Fruit fly (Drosophila melanogaster): Measurements from ENCODE around the gene CG12078.

CG12078 gene

DNA sequence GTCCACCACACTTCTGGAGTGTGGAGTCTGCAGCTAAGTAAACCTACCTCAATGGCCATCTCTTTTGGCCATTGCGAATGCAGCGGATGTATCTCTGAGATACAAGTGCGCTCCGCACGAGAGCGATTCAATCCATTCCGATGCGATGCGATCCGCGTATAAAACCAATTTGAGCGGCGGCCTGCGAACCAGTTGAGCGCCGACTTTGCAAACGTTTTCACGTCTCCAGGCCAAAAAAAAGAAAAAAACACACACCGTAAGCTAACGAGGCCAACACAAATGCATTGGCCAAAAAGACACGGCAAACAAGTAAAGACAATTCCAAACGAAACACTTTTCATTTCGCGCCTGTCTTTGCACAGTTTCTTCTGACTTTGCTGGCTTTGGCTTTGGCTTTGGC lies 13.6 kb upstream of the CG12078 start, which contains the start of gene ckd:
Gene ckd, plus strand, starts transcription at position 189 of the 400 bp plus-strand sequence.
- peak; percentile 38 for TF ChIP-seq Pif1B (GFP tag; optimal IDR thresholded peaks at IDR 0.05)
- TF ChIP-seq CG8159 (tag; optimal IDR thresholded peaks at IDR 0.05), result no peak
- peak; percentile 56 for TF ChIP-seq CG13204 (GFP tag; optimal IDR thresholded peaks at IDR 0.05)
- no peak for TF ChIP-seq CG15710 (tag; optimal IDR thresholded peaks at IDR 0.05)
- TF ChIP-seq EcR (GFP tag; optimal IDR thresholded peaks at IDR 0.05), result peak; percentile 29
- TF ChIP-seq CG9948 (tag; optimal IDR thresholded peaks at IDR 0.05), result no peak
- TF ChIP-seq CG8301 (tag; optimal IDR thresholded peaks at IDR 0.05), result no peak
- TF ChIP-seq CG4496 (GFP tag; IDR thresholded peaks at IDR 0.05), result 0 out of 3 replicates have a peak, but pooled peaks have one; percentile 9
- peak; percentile 33; the same call in 1 of the 2 replicates for TF ChIP-seq Ets98B (GFP tag; IDR thresholded peaks at IDR 0.05)
- TF ChIP-seq Pif1A (GFP tag; optimal IDR thresholded peaks at IDR 0.05), result no peak

DNA sequence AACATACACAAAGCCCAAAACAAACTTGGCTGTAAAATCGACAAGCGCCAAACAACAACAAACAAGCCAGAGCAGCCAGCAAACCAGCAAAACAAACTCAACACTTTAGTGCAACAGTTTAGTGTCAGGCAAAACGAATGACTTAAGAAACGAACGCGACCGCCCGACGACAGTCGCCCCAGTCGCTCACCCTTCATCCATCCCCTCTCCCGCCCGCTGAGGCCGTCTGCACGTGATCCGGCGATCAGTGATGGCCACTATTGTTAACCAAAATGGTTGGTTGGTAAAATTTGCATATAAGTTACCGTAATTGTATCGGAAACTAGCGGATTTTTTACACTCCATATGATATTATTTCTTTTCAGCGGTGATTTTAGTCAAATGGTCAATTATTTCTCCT lies 9.5 kb upstream of the CG12078 start:
- TF ChIP-seq Ets98B (GFP tag; IDR thresholded peaks at IDR 0.05) (peak; percentile 12; the same call in 1 of the 2 replicates), rn (GFP tag; IDR thresholded peaks at IDR 0.05) (no peak), CG13204 (GFP tag; optimal IDR thresholded peaks at IDR 0.05) (peak; percentile 68)

DNA sequence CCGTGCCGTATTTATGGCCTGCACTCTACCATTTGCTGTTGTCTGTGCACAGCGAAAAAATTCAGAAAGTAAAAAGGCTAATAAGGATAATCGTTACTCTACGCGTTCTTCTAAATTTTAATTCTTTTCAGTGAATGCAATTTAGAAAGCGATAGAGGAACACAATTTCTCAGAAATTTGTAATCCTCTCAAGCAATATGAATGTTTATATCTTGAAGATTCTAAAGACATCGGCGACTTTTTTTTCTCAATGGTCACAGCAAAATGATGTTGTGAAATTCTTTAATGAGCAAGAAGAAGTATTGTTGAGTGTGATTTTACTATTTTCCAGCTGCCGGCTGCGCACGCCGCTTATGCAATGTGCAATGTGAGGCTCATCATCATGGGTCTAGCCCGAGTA lies 8.8 kb upstream of the CG12078 start:
- TF ChIP-seq gl (tag; optimal IDR thresholded peaks at IDR 0.05), result no peak
- no peak for TF ChIP-seq EcR (GFP tag; optimal IDR thresholded peaks at IDR 0.05)
- TF ChIP-seq rn (GFP tag; IDR thresholded peaks at IDR 0.05), result no peak
- TF ChIP-seq CG17806 (tag; optimal IDR thresholded peaks at IDR 0.05), result peak; percentile 5
- TF ChIP-seq CG8159 (tag; optimal IDR thresholded peaks at IDR 0.05), result no peak
- TF ChIP-seq CG12605 (GFP tag; IDR thresholded peaks at IDR 0.05), result no peak
- TF ChIP-seq fd96Ca (GFP tag; IDR thresholded peaks at IDR 0.05), result no peak
- peak; percentile 7 for TF ChIP-seq CG8301 (tag; optimal IDR thresholded peaks at IDR 0.05)
- no peak for TF ChIP-seq CG13204 (GFP tag; optimal IDR thresholded peaks at IDR 0.05)
- no peak for TF ChIP-seq Snoo (tag; optimal IDR thresholded peaks at IDR 0.05)
- TF ChIP-seq CG9948 (tag; optimal IDR thresholded peaks at IDR 0.05), result peak; percentile 11
- TF ChIP-seq CG15710 (tag; optimal IDR thresholded peaks at IDR 0.05), result peak; percentile 13
- TF ChIP-seq CG14655 (GFP tag; optimal IDR thresholded peaks at IDR 0.05), result peak; percentile 27
- peak; percentile 37 for TF ChIP-seq Pif1A (GFP tag; optimal IDR thresholded peaks at IDR 0.05)
- TF ChIP-seq Ets98B (GFP tag; IDR thresholded peaks at IDR 0.05), result peak; percentile 16; the same call in 1 of the 2 replicates
- no peak for TF ChIP-seq D1 (tag; optimal IDR thresholded peaks at IDR 0.05)
- TF ChIP-seq CG34367 (tag; optimal IDR thresholded peaks at IDR 0.05), result no peak
- no peak for TF ChIP-seq Pif1B (GFP tag; optimal IDR thresholded peaks at IDR 0.05)
- no peak for TF ChIP-seq CG10348 (GFP tag; IDR thresholded peaks at IDR 0.05)
- no peak for TF ChIP-seq CG4496 (GFP tag; IDR thresholded peaks at IDR 0.05)
- peak; percentile 32; the same call in 1 of the 2 replicates for TF ChIP-seq CG32121 (GFP tag; IDR thresholded peaks at IDR 0.05)

DNA sequence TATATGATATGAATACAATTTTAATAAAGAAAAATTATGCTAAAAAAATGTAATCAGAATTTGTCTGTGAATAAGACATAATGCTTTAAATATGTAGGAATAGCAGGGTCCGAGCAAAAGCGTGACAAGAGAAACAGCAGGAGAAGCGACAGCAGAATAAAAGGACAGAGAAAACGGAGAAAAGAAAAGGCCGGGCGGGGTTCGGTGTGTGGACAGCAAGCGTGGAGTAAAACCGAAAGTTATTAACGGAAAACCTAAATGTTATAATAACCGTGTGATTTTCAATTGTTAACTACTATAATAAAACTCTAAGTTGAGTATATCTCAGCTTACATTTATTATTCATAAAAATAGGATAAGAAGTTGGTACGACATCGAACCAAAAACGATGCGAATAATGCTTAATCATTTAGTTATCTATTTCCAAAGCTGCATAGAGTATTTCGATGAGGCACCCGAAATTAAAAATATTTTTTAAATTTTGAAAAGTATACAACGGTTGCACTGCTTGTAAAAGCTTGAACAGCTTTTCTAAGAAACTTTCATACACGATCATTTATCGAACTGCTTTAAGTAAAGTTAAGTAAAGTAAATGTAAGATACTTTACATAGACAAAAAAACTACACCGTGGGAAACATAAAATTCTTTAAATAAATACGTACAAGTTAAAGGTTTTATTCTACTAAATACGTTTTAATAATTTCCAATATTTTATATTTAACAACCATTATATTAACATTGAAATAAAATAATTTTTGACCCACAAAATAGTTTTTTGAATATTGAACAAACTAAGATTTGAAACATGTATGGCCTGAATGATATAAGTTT lies 7.8 kb upstream of the CG12078 start:
- TF ChIP-seq CG9948 (tag; optimal IDR thresholded peaks at IDR 0.05) (peak; percentile 0), CG8301 (tag; optimal IDR thresholded peaks at IDR 0.05) (peak; percentile 9), gl (tag; optimal IDR thresholded peaks at IDR 0.05) (no peak), CG8159 (tag; optimal IDR thresholded peaks at IDR 0.05) (no peak), CG32121 (GFP tag; IDR thresholded peaks at IDR 0.05) (0 out of 2 replicates have a peak, but pooled peaks have one; percentile 10), CG14655 (GFP tag; optimal IDR thresholded peaks at IDR 0.05) (no peak), CG12605 (GFP tag; IDR thresholded peaks at IDR 0.05) (0 out of 2 replicates have a peak, but pooled peaks have one; percentile 20)

DNA sequence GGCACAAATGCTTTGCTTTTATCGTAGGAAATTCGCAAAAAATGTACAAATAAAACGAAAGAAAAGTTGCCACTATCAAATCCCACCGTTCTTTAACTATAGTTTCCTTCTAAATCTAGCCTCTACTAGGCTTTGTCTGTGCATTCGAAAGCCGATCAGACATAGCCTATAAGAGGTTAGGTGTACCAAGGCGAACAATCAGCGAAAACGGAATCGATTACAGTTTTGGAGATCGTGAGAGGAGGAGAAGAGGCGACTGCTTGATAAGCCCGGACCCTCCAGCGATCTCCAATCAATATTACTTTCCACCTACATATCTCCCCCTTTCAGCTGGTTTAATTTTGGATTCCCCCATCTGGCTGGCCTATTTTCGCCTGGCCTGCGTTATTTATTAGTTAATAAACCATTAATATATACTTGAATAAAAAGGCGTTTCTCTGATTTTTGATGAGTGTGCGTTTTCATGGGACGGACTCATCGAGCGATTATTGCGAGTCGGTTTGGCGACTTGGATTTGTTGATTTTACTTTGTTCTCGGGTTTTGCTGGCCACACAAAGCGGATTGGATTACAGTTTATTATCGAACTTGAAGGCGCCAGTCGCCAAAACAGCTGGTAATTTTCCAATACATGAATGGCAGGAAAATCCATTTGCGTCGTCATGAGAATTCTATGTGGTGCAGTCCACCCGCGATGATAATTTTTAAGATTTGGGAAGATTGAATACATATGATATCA lies 7.0 kb upstream of the CG12078 start:
- TF ChIP-seq CG10348 (GFP tag; IDR thresholded peaks at IDR 0.05) (no peak), CG9948 (tag; optimal IDR thresholded peaks at IDR 0.05) (no peak)

DNA sequence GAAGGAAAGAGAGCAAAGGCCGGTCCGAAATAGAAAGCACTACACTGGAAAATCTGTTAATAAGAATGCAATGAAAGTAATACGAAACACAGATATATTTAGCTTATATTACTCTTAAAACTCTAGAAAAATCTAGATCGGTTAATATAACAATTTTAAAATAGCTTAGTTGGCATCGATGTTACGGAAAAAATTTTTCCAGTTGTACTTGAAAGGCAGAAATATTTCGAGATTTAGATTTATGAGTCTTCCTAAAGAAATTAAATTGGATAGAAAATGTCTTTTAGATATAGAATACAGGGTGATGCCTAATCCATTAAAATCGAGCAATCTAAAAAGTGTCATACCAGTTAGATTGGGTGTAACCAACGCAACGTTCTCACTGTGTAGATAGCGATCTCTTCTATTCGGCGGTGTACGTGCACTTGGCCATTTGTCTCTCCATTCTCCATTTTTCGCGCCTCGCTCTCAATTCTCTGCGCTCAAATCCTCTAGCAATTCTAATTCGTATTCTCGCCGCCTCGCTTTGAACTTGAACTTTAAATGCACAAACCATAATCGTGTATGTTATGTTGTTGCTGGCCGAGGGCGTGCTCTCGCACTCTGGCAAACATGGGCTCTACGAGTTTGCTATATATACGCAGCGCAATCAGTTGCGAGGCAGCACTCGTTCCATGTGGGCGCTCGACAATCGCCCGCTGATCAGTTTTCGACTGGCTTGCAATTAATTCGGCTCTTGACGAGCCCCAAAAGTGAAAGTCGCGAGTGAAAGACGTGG lies 6.1 kb upstream of the CG12078 start:
- TF ChIP-seq D1 (tag; optimal IDR thresholded peaks at IDR 0.05) (peak; percentile 52), CG9948 (tag; optimal IDR thresholded peaks at IDR 0.05) (peak; percentile 85), CG8301 (tag; optimal IDR thresholded peaks at IDR 0.05) (peak; percentile 96), CG8159 (tag; optimal IDR thresholded peaks at IDR 0.05) (peak; percentile 63), fd96Ca (GFP tag; IDR thresholded peaks at IDR 0.05) (peak; percentile 78), gl (tag; optimal IDR thresholded peaks at IDR 0.05) (no peak), CG34367 (tag; optimal IDR thresholded peaks at IDR 0.05) (peak; percentile 72), Pif1B (GFP tag; optimal IDR thresholded peaks at IDR 0.05) (peak; percentile 72), CG15710 (tag; optimal IDR thresholded peaks at IDR 0.05) (peak; percentile 64), CG12605 (GFP tag; IDR thresholded peaks at IDR 0.05) (0 out of 2 replicates have a peak, but pooled peaks have one; percentile 8), CG4496 (GFP tag; IDR thresholded peaks at IDR 0.05) (peak; percentile 85), CG32121 (GFP tag; IDR thresholded peaks at IDR 0.05) (peak; percentile 80), rn (GFP tag; IDR thresholded peaks at IDR 0.05) (peak; percentile 12; the same call in 1 of the 2 replicates), Ets98B (GFP tag; IDR thresholded peaks at IDR 0.05) (peak; percentile 76), CG13204 (GFP tag; optimal IDR thresholded peaks at IDR 0.05) (peak; percentile 34), EcR (GFP tag; optimal IDR thresholded peaks at IDR 0.05) (no peak), Pif1A (GFP tag; optimal IDR thresholded peaks at IDR 0.05) (peak; percentile 81), CG10348 (GFP tag; IDR thresholded peaks at IDR 0.05) (peak; percentile 73), CG17806 (tag; optimal IDR thresholded peaks at IDR 0.05) (peak; percentile 71), CG14655 (GFP tag; optimal IDR thresholded peaks at IDR 0.05) (peak; percentile 98), Snoo (tag; optimal IDR thresholded peaks at IDR 0.05) (no peak)

Measured in whole organism, pupa.